Fruit fly (Drosophila melanogaster) whole organism, embryonic: Measurements from ENCODE around the gene CCAP.
A peak's percentile ranks its signal among the peaks of the same experiment; 100 is the strongest.

Experiments used
- Adf1 ChIP-seq: fragments of 200-800 bp; sonication (Bioruptor generic); IDR thresholded peaks from 2 replicates; pipeline ENCODE4 v1.3.6; 2022; ENCODE audit warnings: missing biosample characterization, missing genetic modification characterization
- Aef1 ChIP-seq: fragments of 200-800 bp; sonication (Bioruptor generic); IDR thresholded peaks from 3 replicates; pipeline ENCODE4 v1.3.6; 2022; ENCODE audit warnings: missing biosample characterization, missing genetic modification characterization
- BEAF-32 ChIP-seq: fragments of 200-800 bp; sonication (Bioruptor generic); optimal IDR thresholded peaks from 3 replicates; lab custom pipeline; 2017; ENCODE audit warnings: missing biosample characterization, missing genetic modification characterization, mild to moderate bottlenecking, moderate library complexity, missing genetic modification reagents
- BtbVII ChIP-seq: fragments of 200-800 bp; sonication (Bioruptor generic); optimal IDR thresholded peaks from 3 replicates; lab custom pipeline; 2017; ENCODE audit warnings: missing biosample characterization, mild to moderate bottlenecking, missing genetic modification characterization
- CG10366 ChIP-seq: fragments of 200-800 bp; sonication (Bioruptor generic); IDR thresholded peaks from 2 replicates; pipeline ENCODE4 v1.3.6; 2022; ENCODE audit warnings: missing biosample characterization, missing genetic modification characterization
- CG11504 ChIP-seq: fragments of 200-800 bp; sonication (Bioruptor generic); optimal IDR thresholded peaks from 3 replicates; lab custom pipeline; 2019; ENCODE audit warnings: missing biosample characterization, mild to moderate bottlenecking, missing genetic modification characterization, moderate library complexity
- CG12391 ChIP-seq: fragments of 200-800 bp; sonication (Bioruptor generic); optimal IDR thresholded peaks from 3 replicates; lab custom pipeline; 2018; ENCODE audit warnings: missing biosample characterization, mild to moderate bottlenecking, missing genetic modification characterization, moderate library complexity
- CG13775 ChIP-seq: fragments of 200-800 bp; sonication (Bioruptor generic); optimal IDR thresholded peaks from 3 replicates; lab custom pipeline; 2017; ENCODE audit warnings: missing biosample characterization, mild to moderate bottlenecking, missing genetic modification characterization
- CG13894 ChIP-seq: fragments of 200-800 bp; sonication (Bioruptor generic); optimal IDR thresholded peaks from 3 replicates; lab custom pipeline; 2018; ENCODE audit warnings: missing biosample characterization, mild to moderate bottlenecking, missing genetic modification characterization, moderate library complexity
- CG14860 ChIP-seq: fragments of 200-800 bp; sonication (Bioruptor generic); IDR thresholded peaks from 3 replicates; pipeline ENCODE4 v1.3.6; 2022; ENCODE audit warnings: missing biosample characterization, missing genetic modification characterization; ENCODE audit not compliant: partially characterized antibody
- CG15011 ChIP-seq: fragments of 200-800 bp; sonication (Bioruptor generic); optimal IDR thresholded peaks from 3 replicates; lab custom pipeline; 2018; ENCODE audit warnings: missing biosample characterization, mild to moderate bottlenecking, missing genetic modification characterization
- CG15479 ChIP-seq: fragments of 200-800 bp; sonication (Bioruptor generic); optimal IDR thresholded peaks from 3 replicates; lab custom pipeline; 2019; ENCODE audit warnings: missing biosample characterization, mild to moderate bottlenecking, missing genetic modification characterization, moderate library complexity
- CG17328 ChIP-seq: fragments of 200-800 bp; sonication (Bioruptor generic); IDR thresholded peaks from 2 replicates; pipeline ENCODE4 v1.3.6; 2022; ENCODE audit warnings: missing biosample characterization, missing genetic modification characterization
- CG18619 ChIP-seq: fragments of 200-800 bp; sonication (Bioruptor generic); optimal IDR thresholded peaks from 3 replicates; lab custom pipeline; 2017; ENCODE audit warnings: missing biosample characterization, mild to moderate bottlenecking, missing genetic modification characterization
- CG2116 ChIP-seq: fragments of 200-800 bp; sonication (Bioruptor generic); optimal IDR thresholded peaks from 3 replicates; lab custom pipeline; 2018; ENCODE audit warnings: missing biosample characterization, mild to moderate bottlenecking, missing genetic modification characterization
- CG32532 ChIP-seq: fragments of 200-800 bp; sonication (Bioruptor generic); IDR thresholded peaks from 2 replicates; pipeline ENCODE4 v1.3.6; 2022; ENCODE audit warnings: missing biosample characterization, missing genetic modification characterization
- CG3407 ChIP-seq: fragments of 200-800 bp; sonication (Bioruptor generic); optimal IDR thresholded peaks from 2 replicates; lab custom pipeline; 2018; ENCODE audit warnings: missing biosample characterization, mild to moderate bottlenecking, missing genetic modification characterization
- CG6689 ChIP-seq: fragments of 200-800 bp; sonication (Bioruptor generic); IDR thresholded peaks from 2 replicates; pipeline ENCODE4 v1.3.6; 2022; ENCODE audit warnings: missing biosample characterization, missing genetic modification characterization
- CG6791 ChIP-seq: fragments of 200-800 bp; sonication (Bioruptor generic); IDR thresholded peaks from 3 replicates; pipeline ENCODE4 v1.3.6; 2022; ENCODE audit warnings: missing biosample characterization, missing genetic modification characterization; ENCODE audit not compliant: partially characterized antibody
- CG8944 ChIP-seq: fragments of 200-800 bp; sonication (Bioruptor generic); optimal IDR thresholded peaks from 3 replicates; lab custom pipeline; 2016; ENCODE audit warnings: missing biosample characterization, missing genetic modification characterization
- CG9215 ChIP-seq: fragments of 200-800 bp; sonication (Bioruptor generic); IDR thresholded peaks from 2 replicates; pipeline ENCODE4 v1.3.6; 2022; ENCODE audit warnings: missing biosample characterization, missing genetic modification characterization
- CG9727 ChIP-seq: fragments of 200-800 bp; sonication (Bioruptor generic); optimal IDR thresholded peaks from 3 replicates; lab custom pipeline; 2017; ENCODE audit warnings: missing biosample characterization, mild to moderate bottlenecking, missing genetic modification characterization
- Dad ChIP-seq: fragments of 200-800 bp; sonication (Bioruptor generic); optimal IDR thresholded peaks from 3 replicates; lab custom pipeline; 2016; ENCODE audit warnings: missing biosample characterization, missing genetic modification characterization
- Dll ChIP-seq: fragments of 200-800 bp; sonication (Bioruptor generic); IDR thresholded peaks from 4 replicates; pipeline ENCODE4 v1.3.6; 2022; ENCODE audit warnings: missing biosample characterization, missing genetic modification characterization; ENCODE audit not compliant: partially characterized antibody
- Doc2 ChIP-seq: fragments of 200-800 bp; sonication (Bioruptor generic); IDR thresholded peaks from 2 replicates; pipeline ENCODE4 v1.3.6; 2022; ENCODE audit warnings: missing biosample characterization, missing genetic modification characterization
- E2f1 ChIP-seq: fragments of 200-800 bp; sonication (Bioruptor generic); IDR thresholded peaks from 2 replicates; pipeline ENCODE4 v1.3.6; 2022; ENCODE audit warnings: missing biosample characterization, missing genetic modification characterization
- Hr51 ChIP-seq, 2 experiments: fragments of 200-800 bp; sonication (Bioruptor generic); optimal IDR thresholded peaks; 2 replicates in 1 of 2; 3 replicates in 1 of 2; lab custom pipeline; 2016 to 2018; ENCODE audit warnings: missing biosample characterization in 2 of 2, missing genetic modification characterization in 2 of 2, mild to moderate bottlenecking in 1 of 2, moderate library complexity in 1 of 2
- Lim3 ChIP-seq: fragments of 200-800 bp; sonication (Bioruptor generic); IDR thresholded peaks from 2 replicates; pipeline ENCODE4 v1.3.6; 2022; ENCODE audit warnings: missing biosample characterization, missing genetic modification characterization
- Myb ChIP-seq: fragments of 200-800 bp; sonication (Bioruptor generic); optimal IDR thresholded peaks from 2 replicates; lab custom pipeline; 2016; ENCODE audit warnings: missing biosample characterization, missing genetic modification characterization
- NfI ChIP-seq: fragments of 200-800 bp; sonication (Bioruptor generic); optimal IDR thresholded peaks from 3 replicates; lab custom pipeline; 2018; ENCODE audit warnings: missing biosample characterization, mild to moderate bottlenecking, missing genetic modification characterization, moderate library complexity
- Rx ChIP-seq: fragments of 200-800 bp; sonication (Bioruptor generic); IDR thresholded peaks from 2 replicates; pipeline ENCODE4 v1.3.6; 2022; ENCODE audit warnings: missing biosample characterization, missing genetic modification characterization
- Side ChIP-seq: fragments of 200-800 bp; sonication (Bioruptor generic); optimal IDR thresholded peaks from 2 replicates; lab custom pipeline; 2016; ENCODE audit warnings: missing biosample characterization, missing genetic modification characterization
- az2 ChIP-seq: fragments of 200-800 bp; sonication (Bioruptor generic); optimal IDR thresholded peaks from 3 replicates; lab custom pipeline; 2016; ENCODE audit warnings: missing biosample characterization, missing genetic modification characterization
- bsh ChIP-seq, 2 experiments: fragments of 200-800 bp; sonication (Bioruptor generic); optimal IDR thresholded peaks; 2 replicates each; lab custom pipeline; 2017 to 2018; ENCODE audit warnings: mild to moderate bottlenecking in 2 of 2, missing biosample characterization in 2 of 2, missing genetic modification characterization in 2 of 2, moderate library complexity in 1 of 2
- chif ChIP-seq, 2 experiments: fragments of 200-800 bp; sonication (Bioruptor generic); optimal IDR thresholded peaks; 3 replicates each; lab custom pipeline; 2016; ENCODE audit warnings: missing biosample characterization in 2 of 2, missing genetic modification characterization in 2 of 2
- dmrt11E ChIP-seq: fragments of 200-800 bp; sonication (Bioruptor generic); optimal IDR thresholded peaks from 3 replicates; lab custom pipeline; 2018; ENCODE audit warnings: missing biosample characterization, mild to moderate bottlenecking, missing genetic modification characterization, moderate library complexity
- gem ChIP-seq: fragments of 200-800 bp; sonication (Bioruptor generic); optimal IDR thresholded peaks from 2 replicates; lab custom pipeline; 2019; ENCODE audit warnings: missing biosample characterization, mild to moderate bottlenecking, missing genetic modification characterization, moderate library complexity
- hth ChIP-seq: fragments of >200 bp; optimal IDR thresholded peaks from 2 replicates; lab custom pipeline; 2017; ENCODE audit warnings: inconsistent platforms
- kay ChIP-seq: fragments of 200-800 bp; sonication (Bioruptor generic); optimal IDR thresholded peaks from 2 replicates; lab custom pipeline; 2016; ENCODE audit warnings: missing biosample characterization, missing genetic modification characterization
- lmd ChIP-seq: fragments of 200-800 bp; sonication (Bioruptor generic); IDR thresholded peaks from 2 replicates; pipeline ENCODE4 v1.3.6; 2022; ENCODE audit warnings: missing biosample characterization, missing genetic modification characterization
- luna ChIP-seq: fragments of 200-800 bp; sonication (Bioruptor generic); optimal IDR thresholded peaks from 2 replicates; lab custom pipeline; 2016; ENCODE audit warnings: missing biosample characterization, missing genetic modification characterization
- pfk ChIP-seq: fragments of 200-800 bp; sonication (Bioruptor generic); optimal IDR thresholded peaks from 2 replicates; lab custom pipeline; 2018; ENCODE audit warnings: missing biosample characterization, mild to moderate bottlenecking, missing genetic modification characterization, moderate library complexity
- schlank ChIP-seq: fragments of 200-800 bp; sonication (Bioruptor generic); optimal IDR thresholded peaks from 2 replicates; lab custom pipeline; 2018; ENCODE audit warnings: missing biosample characterization, mild to moderate bottlenecking, missing genetic modification characterization
- scrt ChIP-seq: fragments of 200-800 bp; sonication (Bioruptor generic); optimal IDR thresholded peaks from 2 replicates; lab custom pipeline; 2018; ENCODE audit warnings: missing biosample characterization, mild to moderate bottlenecking, missing genetic modification characterization, moderate library complexity
- sima ChIP-seq: fragments of 200-800 bp; sonication (Bioruptor generic); optimal IDR thresholded peaks from 2 replicates; lab custom pipeline; 2016; ENCODE audit warnings: missing biosample characterization, missing genetic modification characterization
- sna ChIP-seq: fragments of 200-800 bp; sonication (Bioruptor generic); IDR thresholded peaks from 2 replicates; pipeline ENCODE4 v1.3.6; 2022; ENCODE audit warnings: missing biosample characterization, missing genetic modification characterization; ENCODE audit not compliant: partially characterized antibody
- tgo ChIP-seq: fragments of 200-800 bp; sonication (Bioruptor generic); IDR thresholded peaks from 3 replicates; pipeline ENCODE4 v1.3.6; 2022; ENCODE audit warnings: missing biosample characterization, missing genetic modification characterization
- trh ChIP-seq: fragments of 200-800 bp; sonication (Bioruptor generic); optimal IDR thresholded peaks from 2 replicates; lab custom pipeline; 2016; ENCODE audit warnings: missing biosample characterization, missing genetic modification characterization
- ttk ChIP-seq: fragments of 200-800 bp; sonication (Bioruptor generic); IDR thresholded peaks from 2 replicates; pipeline ENCODE4 v2.1.2; 2022; ENCODE audit warnings: missing biosample characterization, missing genetic modification characterization
- zf30C ChIP-seq: fragments of 200-800 bp; sonication (Bioruptor generic); optimal IDR thresholded peaks from 3 replicates; lab custom pipeline; 2018; ENCODE audit warnings: missing biosample characterization, mild to moderate bottlenecking, missing genetic modification characterization
- zfh1 ChIP-seq: fragments of 200-800 bp; sonication (Bioruptor generic); IDR thresholded peaks from 3 replicates; pipeline ENCODE4 v1.3.6; 2022; ENCODE audit warnings: missing biosample characterization, missing genetic modification characterization

Gene CCAP

DNA sequence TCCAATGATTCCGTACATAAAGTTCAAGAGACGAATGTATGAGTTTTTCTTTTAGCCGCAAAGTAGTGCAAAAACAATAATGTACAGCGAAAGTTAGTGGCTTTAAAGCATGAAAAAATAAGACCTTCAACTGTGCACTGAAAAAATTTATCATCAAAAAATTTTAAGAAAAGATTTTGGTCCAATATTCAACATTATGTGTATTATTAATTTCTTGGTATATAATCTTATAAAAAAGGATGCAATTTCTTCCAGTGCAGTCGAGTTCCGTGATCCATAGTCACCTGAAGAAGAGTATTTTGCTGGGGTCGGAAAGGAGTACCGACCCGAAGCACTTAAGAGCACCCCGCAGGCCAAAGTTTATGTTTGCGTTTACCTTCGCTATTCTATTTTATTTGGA lies 33.3 kb downstream of the CCAP start (continued):
- no peak for TF ChIP-seq CG6791 (GFP tag; lab: Robert Waterston, UW)
- TF ChIP-seq pfk, result no peak
- TF ChIP-seq Myb, result no peak
- peak; percentile 58 for TF ChIP-seq CG17328 (GFP tag; lab: Robert Waterston, UW)
- TF ChIP-seq gem (tag; lab: Kevin White, UChicago), result peak; percentile 54
- no peak for TF ChIP-seq CG14860 (GFP tag; lab: Robert Waterston, UW)
- no peak for TF ChIP-seq zfh1 (GFP tag; lab: Robert Waterston, UW)
- no peak for TF ChIP-seq scrt (GFP tag; lab: Kevin White, UChicago)
- peak; percentile 31 for TF ChIP-seq dmrt11E
- TF ChIP-seq Aef1 (GFP tag; lab: Robert Waterston, UW), result peak; percentile 38; the same call in 2 of the 3 replicates
- TF ChIP-seq Adf1 (GFP tag; lab: Robert Waterston, UW), result 0 out of 2 replicates have a peak, but pooled peaks have one; percentile 13
- TF ChIP-seq ttk (GFP tag; lab: Robert Waterston, UW), result peak; percentile 54; the same call in 1 of the 2 replicates
- TF ChIP-seq hth (lab: Kevin White, UChicago), result no peak
- peak; percentile 27; the same call in 1 of the 3 replicates for TF ChIP-seq tgo
- TF ChIP-seq CG15011, result no peak
- no peak for TF ChIP-seq CG3407
- no peak for TF ChIP-seq chif (GFP tag; optimal IDR thresholded peaks at IDR 0.05; lab: Kevin White, UChicago)
- peak; percentile 37 for TF ChIP-seq CG6689
- no peak for TF ChIP-seq CG13894 (tag; lab: Kevin White, UChicago)
- TF ChIP-seq lmd, result peak; percentile 25; the same call in 1 of the 2 replicates
- no peak for TF ChIP-seq CG18619 (GFP tag; lab: Kevin White, UChicago)
- no peak for TF ChIP-seq Dad (GFP tag; lab: Kevin White, UChicago)
- no peak for TF ChIP-seq CG2116 (GFP tag; lab: Kevin White, UChicago)
- no peak; the same call in 1 of the 2 replicates for TF ChIP-seq CG32532 (GFP tag; lab: Robert Waterston, UW)
- TF ChIP-seq az2 (GFP tag; lab: Kevin White, UChicago), result peak; percentile 32
- TF ChIP-seq Lim3, result no peak
- peak; percentile 32 for TF ChIP-seq CG11504 (tag; lab: Kevin White, UChicago)
- no peak for TF ChIP-seq sima (GFP tag; lab: Kevin White, UChicago)
- TF ChIP-seq sna (GFP tag; lab: Robert Waterston, UW), result no peak
- TF ChIP-seq CG12391 (tag; lab: Kevin White, UChicago), result peak; percentile 32
- TF ChIP-seq CG8944 (GFP tag; lab: Kevin White, UChicago), result no peak
- TF ChIP-seq CG13775, result peak; percentile 17
- peak; percentile 18 for TF ChIP-seq CG9727 (GFP tag; lab: Kevin White, UChicago)
- TF ChIP-seq CG10366 (GFP tag; lab: Robert Waterston, UW), result peak; percentile 65
- no peak for TF ChIP-seq CG15479 (GFP tag; lab: Kevin White, UChicago)
- no peak for TF ChIP-seq Side (GFP tag; lab: Kevin White, UChicago)
- TF ChIP-seq trh (GFP tag; lab: Kevin White, UChicago), result no peak
- TF ChIP-seq bsh (GFP tag; optimal IDR thresholded peaks at IDR 0.05; lab: Kevin White, UChicago), result peak in 1 of 2 experiments; percentile 45
- TF ChIP-seq Hr51 (GFP tag; optimal IDR thresholded peaks at IDR 0.05; lab: Kevin White, UChicago), result peak in 1 of 2 experiments; percentile 48
- TF ChIP-seq zf30C, result no peak
- no peak for TF ChIP-seq BtbVII
- TF ChIP-seq CG9215 (GFP tag; lab: Robert Waterston, UW), result no peak
- TF ChIP-seq Rx, result no peak
- TF ChIP-seq BEAF-32 (GFP tag; lab: Kevin White, UChicago), result no peak
- TF ChIP-seq E2f1, result 0 out of 2 replicates have a peak, but pooled peaks have one; percentile 22
- TF ChIP-seq luna (GFP tag; lab: Kevin White, UChicago), result no peak
- TF ChIP-seq schlank (tag; lab: Kevin White, UChicago), result no peak
- TF ChIP-seq Dll (GFP tag; lab: Robert Waterston, UW), result no peak
- peak; percentile 7 for TF ChIP-seq NfI (GFP tag; lab: Kevin White, UChicago)
- no peak for TF ChIP-seq kay (GFP tag; lab: Kevin White, UChicago)
- TF ChIP-seq Doc2 (GFP tag; lab: Robert Waterston, UW), result no peak
